Worm (Caenorhabditis elegans) whole organism, L3 larva: Measurements from ENCODE around the gene mtl-2.

Experiments used
- aly-2 ChIP-seq: fragments of 150-350 bp; optimal IDR thresholded peaks from 2 replicates; lab custom pipeline; 2014; ENCODE audit warnings: missing biosample characterization, missing genetic modification characterization
- ama-1 ChIP-seq: fragments of 150-350 bp; optimal IDR thresholded peaks from 2 replicates; lab custom pipeline; 2018
- ceh-82 ChIP-seq: fragments of 150-350 bp; optimal IDR thresholded peaks from 2 replicates; lab custom pipeline; 2014; ENCODE audit warnings: missing biosample characterization, missing genetic modification characterization
- elt-2 ChIP-seq: sonication (generic microtip); optimal IDR thresholded peaks from 2 replicates; lab custom pipeline; 2016; ENCODE audit warnings: missing genetic modification reagents, mild to moderate bottlenecking, missing genetic modification characterization, missing compliant biosample characterization
- lin-39 ChIP-seq: fragments of 150-350 bp; optimal IDR thresholded peaks from 2 replicates; lab custom pipeline; 2018; ENCODE audit warnings: missing biosample characterization, missing genetic modification reagents, missing genetic modification characterization
- lsy-12 ChIP-seq: sonication (generic microtip); optimal IDR thresholded peaks from 2 replicates; lab custom pipeline; 2016; ENCODE audit warnings: mild to moderate bottlenecking, missing genetic modification characterization, missing compliant biosample characterization
- mml-1 ChIP-seq: fragments of 150-350 bp; sonication (generic microtip); optimal IDR thresholded peaks from 3 replicates; lab custom pipeline; 2014; ENCODE audit warnings: missing biosample characterization, missing genetic modification characterization
- nhr-11 ChIP-seq: fragments of 150-350 bp; optimal IDR thresholded peaks from 2 replicates; lab custom pipeline; 2014; ENCODE audit warnings: missing biosample characterization, missing genetic modification characterization
- nhr-23 ChIP-seq: fragments of 150-350 bp; optimal IDR thresholded peaks from 2 replicates; lab custom pipeline; 2014; ENCODE audit warnings: missing biosample characterization, missing genetic modification reagents, missing genetic modification characterization
- nhr-25 ChIP-seq: sonication (generic microtip); optimal IDR thresholded peaks from 2 replicates; lab custom pipeline; 2017; ENCODE audit warnings: missing biosample characterization, missing genetic modification characterization
- sea-2 ChIP-seq: fragments of 150-350 bp; sonication (generic microtip); optimal IDR thresholded peaks from 4 replicates; lab custom pipeline; 2014; ENCODE audit warnings: missing biosample characterization, missing genetic modification reagents, missing genetic modification characterization
- snpc-4 ChIP-seq: fragments of 150-350 bp; optimal IDR thresholded peaks from 2 replicates; lab custom pipeline; 2014; ENCODE audit warnings: missing biosample characterization, missing genetic modification characterization
- unc-62 ChIP-seq: fragments of 150-350 bp; sonication (generic microtip); optimal IDR thresholded peaks from 4 replicates; lab custom pipeline; 2014; ENCODE audit warnings: missing biosample characterization, missing genetic modification reagents, missing genetic modification characterization
- zag-1 ChIP-seq: fragments of 150-350 bp; optimal IDR thresholded peaks from 2 replicates; lab custom pipeline; 2014; ENCODE audit warnings: missing biosample characterization, missing genetic modification characterization

- TF ChIP-seq nhr-11 (tag; lab: Kevin White, UChicago) (no peak), lsy-12 (tag; lab: Kevin White, UChicago) (peak; percentile 45), ama-1 (no peak), aly-2 (tag; lab: Kevin White, UChicago) (no peak), zag-1 (tag; lab: Kevin White, UChicago) (no peak), ceh-82 (no peak), lin-39 (tag; lab: Kevin White, UChicago) (no peak), sea-2 (GFP tag; lab: Kevin White, UChicago) (no peak), mml-1 (tag; lab: Kevin White, UChicago) (no peak), elt-2 (tag; lab: Kevin White, UChicago) (peak; percentile 96), snpc-4 (tag; lab: Kevin White, UChicago) (no peak), nhr-25 (tag; lab: Kevin White, UChicago) (no peak), unc-62 (GFP tag; lab: Kevin White, UChicago) (no peak), nhr-23 (tag; lab: Kevin White, UChicago) (no peak)
These were observed 31.6 kb downstream of the mtl-2 start for ce11 chrV:13986823-13987222.
